Fruit fly (Drosophila melanogaster) whole organism, embryonic: ENCODE measurements around the gene CG9626.

Source experiments
- Abd-B ChIP-seq: fragments of 200-800 bp; sonication (Bioruptor generic); optimal IDR thresholded peaks from 2 replicates; lab custom pipeline; 2018; ENCODE audit warnings: missing biosample characterization, mild to moderate bottlenecking, missing genetic modification characterization, moderate library complexity
- CG10267 ChIP-seq: fragments of 200-800 bp; sonication (Bioruptor generic); optimal IDR thresholded peaks from 2 replicates; lab custom pipeline; 2018; ENCODE audit warnings: missing biosample characterization, mild to moderate bottlenecking, missing genetic modification characterization, moderate library complexity
- CG10462 ChIP-seq: fragments of 200-800 bp; sonication (Bioruptor generic); optimal IDR thresholded peaks from 2 replicates; lab custom pipeline; 2016; ENCODE audit warnings: missing biosample characterization, missing genetic modification characterization
- CG11560 ChIP-seq: fragments of 200-800 bp; sonication (Bioruptor generic); IDR thresholded peaks from 3 replicates; pipeline ENCODE4 v1.3.6; 2022; ENCODE audit warnings: missing biosample characterization, missing genetic modification characterization
- CG12299 ChIP-seq: fragments of 200-800 bp; sonication (Bioruptor generic); optimal IDR thresholded peaks from 2 replicates; lab custom pipeline; 2018; ENCODE audit warnings: missing biosample characterization, mild to moderate bottlenecking, missing genetic modification characterization
- CG14667 ChIP-seq: fragments of 200-800 bp; sonication (Bioruptor generic); IDR thresholded peaks from 2 replicates; pipeline ENCODE4 v1.3.6; 2022; ENCODE audit warnings: missing biosample characterization, missing genetic modification characterization
- CG14965 ChIP-seq: fragments of 200-800 bp; sonication (Bioruptor generic); optimal IDR thresholded peaks from 2 replicates; lab custom pipeline; 2016; ENCODE audit warnings: missing biosample characterization, missing genetic modification characterization, borderline replicate concordance
- CG1603 ChIP-seq: fragments of 200-800 bp; sonication (Bioruptor generic); optimal IDR thresholded peaks from 2 replicates; lab custom pipeline; 2019; ENCODE audit warnings: missing biosample characterization, mild to moderate bottlenecking, missing genetic modification characterization, moderate library complexity
- CG17385 ChIP-seq: fragments of 200-800 bp; sonication (Bioruptor generic); optimal IDR thresholded peaks from 3 replicates; lab custom pipeline; 2018; ENCODE audit warnings: missing biosample characterization, mild to moderate bottlenecking, missing genetic modification characterization
- CG18011 ChIP-seq: fragments of 200-800 bp; sonication (Bioruptor generic); optimal IDR thresholded peaks from 2 replicates; lab custom pipeline; 2017; ENCODE audit warnings: missing biosample characterization, missing genetic modification characterization, mild to moderate bottlenecking, moderate library complexity, missing genotype
- CG18476 ChIP-seq: fragments of 200-800 bp; sonication (Bioruptor generic); optimal IDR thresholded peaks from 2 replicates; lab custom pipeline; 2016; ENCODE audit warnings: missing biosample characterization, mild to moderate bottlenecking, missing genetic modification characterization
- CG18599 ChIP-seq: fragments of 200-800 bp; sonication (Bioruptor generic); optimal IDR thresholded peaks from 3 replicates; lab custom pipeline; 2017; ENCODE audit warnings: missing biosample characterization, missing genetic modification characterization, mild to moderate bottlenecking, moderate library complexity, missing genetic modification reagents
- CG2712 ChIP-seq: fragments of 200-800 bp; optimal IDR thresholded peaks from 3 replicates; lab custom pipeline; 2019; ENCODE audit warnings: missing biosample characterization, mild to moderate bottlenecking, missing genetic modification characterization, moderate library complexity
- CG34224 ChIP-seq: fragments of 200-800 bp; sonication (Bioruptor generic); IDR thresholded peaks from 3 replicates; pipeline ENCODE4 v1.3.6; 2022; ENCODE audit warnings: missing biosample characterization, missing genetic modification characterization; ENCODE audit not compliant: partially characterized antibody
- CG3838 ChIP-seq: fragments of 200-800 bp; sonication (Bioruptor generic); optimal IDR thresholded peaks from 3 replicates; lab custom pipeline; 2016; ENCODE audit warnings: missing biosample characterization, missing genetic modification characterization
- CG6854 ChIP-seq: fragments of 200-800 bp; sonication (Bioruptor generic); optimal IDR thresholded peaks from 3 replicates; lab custom pipeline; 2017; ENCODE audit warnings: missing biosample characterization, mild to moderate bottlenecking, missing genetic modification characterization
- CG7357 ChIP-seq: fragments of 200-800 bp; sonication (Bioruptor generic); IDR thresholded peaks from 3 replicates; pipeline ENCODE4 v1.3.6; 2022; ENCODE audit warnings: missing biosample characterization, missing genetic modification characterization
- CG8290 ChIP-seq, 3 experiments: fragments of 200-800 bp; sonication (Bioruptor generic); optimal IDR thresholded peaks; 2 replicates each; lab custom pipeline; 2016 to 2019; ENCODE audit warnings: missing biosample characterization in 3 of 3, missing genetic modification characterization in 3 of 3, mild to moderate bottlenecking in 2 of 3, moderate library complexity in 1 of 3
- CG8388 ChIP-seq: fragments of 200-800 bp; sonication (Bioruptor generic); optimal IDR thresholded peaks from 2 replicates; lab custom pipeline; 2019; ENCODE audit warnings: missing biosample characterization, mild to moderate bottlenecking, missing genetic modification characterization, moderate library complexity
- CG9437 ChIP-seq: fragments of 200-800 bp; sonication (Bioruptor generic); optimal IDR thresholded peaks from 2 replicates; lab custom pipeline; 2018; ENCODE audit warnings: missing biosample characterization, mild to moderate bottlenecking, missing genetic modification characterization
- Dfd ChIP-seq, 2 experiments: fragments of >200 bp; optimal IDR thresholded peaks; 2 replicates each; lab custom pipeline; 2017; ENCODE audit warnings: missing biosample characterization in 2 of 2, missing genetic modification characterization in 2 of 2
- HLH3B ChIP-seq: fragments of 200-800 bp; sonication (Bioruptor generic); IDR thresholded peaks from 2 replicates; pipeline ENCODE4 v1.3.6; 2022; ENCODE audit warnings: missing biosample characterization, missing genetic modification characterization
- Meics ChIP-seq: fragments of 200-800 bp; sonication (Bioruptor generic); optimal IDR thresholded peaks from 2 replicates; lab custom pipeline; 2017; ENCODE audit warnings: missing biosample characterization, mild to moderate bottlenecking, missing genetic modification characterization
- Nf-YC ChIP-seq: fragments of 200-800 bp; optimal IDR thresholded peaks from 3 replicates; lab custom pipeline; 2019; ENCODE audit warnings: missing biosample characterization, mild to moderate bottlenecking, missing genetic modification characterization, moderate library complexity
- Opbp ChIP-seq: fragments of 200-800 bp; sonication (Bioruptor generic); IDR thresholded peaks from 3 replicates; pipeline ENCODE4 v1.3.6; 2022; ENCODE audit warnings: missing biosample characterization, missing genetic modification characterization; ENCODE audit not compliant: partially characterized antibody
- Sox102F ChIP-seq: fragments of 200-800 bp; sonication (Bioruptor generic); optimal IDR thresholded peaks from 2 replicates; lab custom pipeline; 2018; ENCODE audit warnings: missing biosample characterization, mild to moderate bottlenecking, missing genetic modification characterization, moderate library complexity
- Sry-δ ChIP-seq: fragments of 200-800 bp; sonication (Bioruptor generic); optimal IDR thresholded peaks from 2 replicates; lab custom pipeline; 2016; ENCODE audit warnings: missing biosample characterization, missing genetic modification characterization
- Taf1 ChIP-seq: fragments of 200-800 bp; sonication (Bioruptor generic); IDR thresholded peaks from 2 replicates; pipeline ENCODE4 v1.3.6; 2022; ENCODE audit warnings: missing biosample characterization, missing genetic modification characterization
- Trl ChIP-seq, 3 experiments: fragments of >200 bp in 2 of 3; fragments of 200-800 bp in 1 of 3; sonication (Bioruptor generic) in 1 of 3; optimal IDR thresholded peaks; 2 replicates in 1 of 3; 3 replicates in 2 of 3; lab custom pipeline; 2016 to 2017; ENCODE audit warnings: missing biosample characterization in 1 of 3, missing genetic modification characterization in 1 of 3
- ac ChIP-seq: fragments of 200-800 bp; sonication (Bioruptor generic); optimal IDR thresholded peaks from 3 replicates; lab custom pipeline; 2017; ENCODE audit warnings: missing biosample characterization, mild to moderate bottlenecking, missing genetic modification characterization
- cato ChIP-seq: fragments of 200-800 bp; sonication (Bioruptor generic); optimal IDR thresholded peaks from 2 replicates; lab custom pipeline; 2016; ENCODE audit warnings: missing biosample characterization, missing genetic modification characterization, borderline replicate concordance
- caup ChIP-seq: fragments of 200-800 bp; sonication (Bioruptor generic); optimal IDR thresholded peaks from 3 replicates; lab custom pipeline; 2017; ENCODE audit warnings: missing biosample characterization, mild to moderate bottlenecking, missing genetic modification characterization, moderate library complexity; ENCODE audit not compliant: severe bottlenecking
- corto ChIP-seq: fragments of 200-800 bp; sonication (Bioruptor generic); optimal IDR thresholded peaks from 2 replicates; lab custom pipeline; 2016; ENCODE audit warnings: missing biosample characterization, mild to moderate bottlenecking, missing genetic modification characterization, moderate library complexity
- crol ChIP-seq: fragments of 200-800 bp; sonication (Bioruptor generic); IDR thresholded peaks from 2 replicates; pipeline ENCODE4 v1.3.6; 2022; ENCODE audit warnings: missing biosample characterization, missing genetic modification characterization
- dimm ChIP-seq: fragments of 200-800 bp; sonication (Bioruptor generic); IDR thresholded peaks from 2 replicates; pipeline ENCODE4 v1.3.6; 2022; ENCODE audit warnings: missing biosample characterization, missing genetic modification characterization
- insv ChIP-seq, 2 experiments: fragments of 200-800 bp; sonication (Bioruptor generic); optimal IDR thresholded peaks; 3 replicates each; lab custom pipeline; 2016 to 2018; ENCODE audit warnings: missing biosample characterization in 2 of 2, missing genetic modification characterization in 2 of 2
- pho ChIP-seq: fragments of 200-800 bp; sonication (Bioruptor generic); optimal IDR thresholded peaks from 2 replicates; lab custom pipeline; 2016; ENCODE audit warnings: missing biosample characterization, missing genetic modification characterization
- pros ChIP-seq: fragments of 200-800 bp; sonication (Bioruptor generic); optimal IDR thresholded peaks from 3 replicates; lab custom pipeline; 2019; ENCODE audit warnings: missing biosample characterization, mild to moderate bottlenecking, missing genetic modification characterization, moderate library complexity
- pum ChIP-seq: fragments of 200-800 bp; sonication (Bioruptor generic); optimal IDR thresholded peaks from 2 replicates; lab custom pipeline; 2016; ENCODE audit warnings: missing biosample characterization, missing genetic modification characterization
- sd ChIP-seq: fragments of 200-800 bp; sonication (Bioruptor generic); optimal IDR thresholded peaks from 3 replicates; lab custom pipeline; 2018; ENCODE audit warnings: missing biosample characterization, mild to moderate bottlenecking, missing genetic modification characterization, moderate library complexity
- sima ChIP-seq: fragments of 200-800 bp; sonication (Bioruptor generic); optimal IDR thresholded peaks from 2 replicates; lab custom pipeline; 2016; ENCODE audit warnings: missing biosample characterization, missing genetic modification characterization
- tap ChIP-seq: fragments of 200-800 bp; optimal IDR thresholded peaks from 3 replicates; lab custom pipeline; 2019; ENCODE audit warnings: missing biosample characterization, mild to moderate bottlenecking, missing genetic modification characterization, moderate library complexity
- trem ChIP-seq: fragments of 200-800 bp; optimal IDR thresholded peaks from 3 replicates; lab custom pipeline; 2019; ENCODE audit warnings: missing biosample characterization, mild to moderate bottlenecking, missing genetic modification characterization, moderate library complexity
- ttk ChIP-seq: fragments of 200-800 bp; sonication (Bioruptor generic); IDR thresholded peaks from 2 replicates; pipeline ENCODE4 v2.1.2; 2022; ENCODE audit warnings: missing biosample characterization, missing genetic modification characterization
- unc-4 ChIP-seq: fragments of 200-800 bp; sonication (Bioruptor generic); IDR thresholded peaks from 2 replicates; pipeline ENCODE4 v1.3.6; 2022; ENCODE audit warnings: missing biosample characterization, missing genetic modification characterization; ENCODE audit not compliant: partially characterized antibody
- yki ChIP-seq: fragments of >200 bp; optimal IDR thresholded peaks from 3 replicates; lab custom pipeline; 2018
- zfh2 ChIP-seq: fragments of 200-800 bp; sonication (Bioruptor generic); optimal IDR thresholded peaks from 2 replicates; lab custom pipeline; 2016; ENCODE audit warnings: missing biosample characterization, missing genetic modification characterization

Gene CG9626

dm6 chr3R:8264302-8265080 lies 36.3 kb downstream of the CG9626 start, which contains the start of the genes RPA1 and Mcm2 (continued):
- peak; percentile 10; the same call in 1 of the 3 replicates for TF ChIP-seq Opbp
- TF ChIP-seq caup (GFP tag; lab: Kevin White, UChicago) = peak; percentile 59
- TF ChIP-seq CG18476 (GFP tag; lab: Kevin White, UChicago) = peak; percentile 50
- no peak for TF ChIP-seq ac (GFP tag; lab: Kevin White, UChicago)
- TF ChIP-seq CG12299 (tag; lab: Kevin White, UChicago) = peak; percentile 30
- no peak for TF ChIP-seq crol
- no peak for TF ChIP-seq pros
- no peak for TF ChIP-seq CG6854 (GFP tag; lab: Kevin White, UChicago)
- peak; percentile 53; the same call in 1 of the 3 replicates for TF ChIP-seq CG11560 (tag; lab: Robert Waterston, UW)
- peak; percentile 83 for TF ChIP-seq CG2712 (tag; lab: Kevin White, UChicago)
- TF ChIP-seq CG9437 (GFP tag; lab: Kevin White, UChicago) = peak; percentile 77
- peak; percentile 32 for TF ChIP-seq CG1603
- peak; percentile 66; the same call in 2 of the 3 replicates for TF ChIP-seq CG7357 (GFP tag; lab: Robert Waterston, UW)
- TF ChIP-seq CG17385 (GFP tag; lab: Kevin White, UChicago) = peak; percentile 66
- peak; percentile 81 for TF ChIP-seq Abd-B (GFP tag; lab: Kevin White, UChicago)
- peak; percentile 81 for TF ChIP-seq CG18599 (GFP tag; lab: Kevin White, UChicago)
- peak; percentile 35 for TF ChIP-seq CG18011 (GFP tag; lab: Kevin White, UChicago)
- TF ChIP-seq pho (GFP tag; lab: Kevin White, UChicago) = peak; percentile 68
- TF ChIP-seq Taf1 (GFP tag; lab: Robert Waterston, UW) = peak; percentile 58; the same call in 1 of the 2 replicates
- TF ChIP-seq Dfd (GFP tag; optimal IDR thresholded peaks at IDR 0.05; lab: Kevin White, UChicago) = no peak
- TF ChIP-seq dimm = peak; percentile 38; the same call in 1 of the 2 replicates
- TF ChIP-seq CG34224 (GFP tag; lab: Robert Waterston, UW) = no peak
- peak; percentile 74 for TF ChIP-seq zfh2 (GFP tag; lab: Kevin White, UChicago)
- peak; percentile 56 for TF ChIP-seq HLH3B (GFP tag; lab: Robert Waterston, UW)
- peak; percentile 49 for TF ChIP-seq trem
- peak; percentile 80 for TF ChIP-seq Nf-YC (tag; lab: Kevin White, UChicago)
- no peak for TF ChIP-seq CG14965 (GFP tag; lab: Kevin White, UChicago)
- TF ChIP-seq CG10462 (GFP tag; lab: Kevin White, UChicago) = peak; percentile 61
- no peak for TF ChIP-seq sima (GFP tag; lab: Kevin White, UChicago)
- peak; percentile 74 for TF ChIP-seq Meics
- TF ChIP-seq CG14667 (GFP tag; lab: Robert Waterston, UW) = peak; percentile 81
- TF ChIP-seq tap = no peak
- no peak for TF ChIP-seq sd (tag; lab: Kevin White, UChicago)
- TF ChIP-seq insv (GFP tag; optimal IDR thresholded peaks at IDR 0.05; lab: Kevin White, UChicago) = peak in 1 of 2 experiments; percentile 82
- TF ChIP-seq Sry-δ (GFP tag; lab: Kevin White, UChicago) = no peak
- TF ChIP-seq ttk = peak; percentile 55; the same call in 1 of the 2 replicates
- TF ChIP-seq CG8290 (GFP tag; optimal IDR thresholded peaks at IDR 0.05; lab: Kevin White, UChicago) = peak; percentile 24
- TF ChIP-seq CG8290 (tag; optimal IDR thresholded peaks at IDR 0.05; lab: Kevin White, UChicago) = peak in 1 of 2 experiments; percentile 30
- no peak for TF ChIP-seq Trl (optimal IDR thresholded peaks at IDR 0.05; lab: Kevin White, UChicago)
- TF ChIP-seq Trl (GFP tag; optimal IDR thresholded peaks at IDR 0.05; lab: Kevin White, UChicago) = peak; percentile 64
- no peak for TF ChIP-seq corto (GFP tag; lab: Kevin White, UChicago)
- TF ChIP-seq CG3838 (GFP tag; lab: Kevin White, UChicago) = no peak
- peak; percentile 86 for TF ChIP-seq CG10267
- peak; percentile 47 for TF ChIP-seq cato (GFP tag; lab: Kevin White, UChicago)
- TF ChIP-seq pum (GFP tag; lab: Kevin White, UChicago) = peak; percentile 44
- TF ChIP-seq CG8388 = peak; percentile 66
- TF ChIP-seq Sox102F (GFP tag; lab: Kevin White, UChicago) = peak; percentile 58
- no peak for TF ChIP-seq yki (lab: Kevin White, UChicago)
- TF ChIP-seq unc-4 (GFP tag; lab: Robert Waterston, UW) = no peak
